Worm (Caenorhabditis elegans) whole organism, L4 larva: ENCODE data around the gene sec-16A.2.

Experiments used
- D1046.2 ChIP-seq: fragments of 200-800 bp; sonication (Bioruptor generic); IDR thresholded peaks from 2 replicates; pipeline ENCODE4 v1.3.6; 2022; ENCODE audit warnings: missing genetic modification characterization, missing compliant biosample characterization
- R02D3.7 ChIP-seq: fragments of 150-350 bp; sonication (generic microtip); optimal IDR thresholded peaks from 3 replicates; lab custom pipeline; 2014; ENCODE audit warnings: missing biosample characterization, missing genetic modification characterization
- T20F7.1 ChIP-seq: fragments of 200-800 bp; sonication (Bioruptor generic); optimal IDR thresholded peaks from 2 replicates; lab custom pipeline; 2018; ENCODE audit warnings: mild to moderate bottlenecking, missing genetic modification characterization, missing compliant biosample characterization
- Y105C5A.15 ChIP-seq: fragments of 200-800 bp; sonication (Bioruptor generic); IDR thresholded peaks from 2 replicates; pipeline ENCODE4 v1.3.6; 2022; ENCODE audit warnings: missing genetic modification characterization, missing compliant biosample characterization
- Y48G9A.11 ChIP-seq: fragments of 200-800 bp; sonication (Bioruptor generic); IDR thresholded peaks from 2 replicates; pipeline ENCODE4 v1.3.6; 2022; ENCODE audit warnings: missing genetic modification reagents, missing genetic modification characterization, missing compliant biosample characterization
- Y75B8A.6 ChIP-seq: fragments of 200-800 bp; sonication (Bioruptor generic); IDR thresholded peaks from 2 replicates; pipeline ENCODE4 v1.3.6; 2022; ENCODE audit warnings: missing genetic modification reagents, missing genetic modification characterization, missing compliant biosample characterization
- ZK337.2 ChIP-seq: fragments of 200-800 bp; sonication (Bioruptor generic); IDR thresholded peaks from 2 replicates; pipeline ENCODE4 v1.3.6; 2022; ENCODE audit warnings: missing genetic modification reagents, missing genetic modification characterization, missing compliant biosample characterization
- aha-1 ChIP-seq: fragments of 150-350 bp; peaks from one replicate; lab custom pipeline; 2014; ENCODE audit warnings: missing biosample characterization, missing genetic modification characterization
- aly-2 ChIP-seq: sonication (generic microtip); optimal IDR thresholded peaks from 2 replicates; lab custom pipeline; 2018; ENCODE audit warnings: missing biosample characterization, missing genetic modification characterization
- ama-1 ChIP-seq: fragments of 150-350 bp; optimal IDR thresholded peaks from 2 replicates; lab custom pipeline; 2014; ENCODE audit warnings: inconsistent platforms, mixed read lengths
- attf-4 ChIP-seq: sonication (generic microtip); optimal IDR thresholded peaks from 3 replicates; lab custom pipeline; 2017; ENCODE audit warnings: missing biosample characterization, missing genetic modification characterization
- ceh-28 ChIP-seq: fragments of 150-350 bp; optimal IDR thresholded peaks from 2 replicates; lab custom pipeline; 2014; ENCODE audit warnings: missing biosample characterization, missing genetic modification reagents, missing genetic modification characterization
- ceh-32 ChIP-seq: sonication (generic microtip); optimal IDR thresholded peaks from 2 replicates; lab custom pipeline; 2016; ENCODE audit warnings: mild to moderate bottlenecking, missing genetic modification characterization, missing compliant biosample characterization; ENCODE audit not compliant: poor library complexity
- ceh-82 ChIP-seq: sonication (generic microtip); optimal IDR thresholded peaks from 2 replicates; lab custom pipeline; 2017; ENCODE audit warnings: missing biosample characterization, missing genetic modification characterization
- cey-2 ChIP-seq: sonication (generic microtip); optimal IDR thresholded peaks from 3 replicates; lab custom pipeline; 2017; ENCODE audit warnings: missing genetic modification characterization, mild to moderate bottlenecking, missing compliant biosample characterization, antibody characterized with exemption, borderline replicate concordance; ENCODE audit not compliant: insufficient read depth
- ctbp-1 ChIP-seq: fragments of 200-800 bp; sonication (Bioruptor generic); IDR thresholded peaks from 2 replicates; pipeline ENCODE4 v1.3.6; 2022; ENCODE audit warnings: missing genetic modification reagents, missing genetic modification characterization, missing compliant biosample characterization
- daf-12 ChIP-seq: fragments of 150-350 bp; optimal IDR thresholded peaks from 2 replicates; lab custom pipeline; 2014; ENCODE audit warnings: missing biosample characterization, missing genetic modification reagents, missing genetic modification characterization
- dmd-6 ChIP-seq: fragments of 200-800 bp; sonication (Bioruptor generic); IDR thresholded peaks from 2 replicates; pipeline ENCODE4 v1.3.6; 2022; ENCODE audit warnings: missing genetic modification reagents, missing genetic modification characterization, missing compliant biosample characterization
- dmd-8 ChIP-seq: fragments of 200-800 bp; sonication (Bioruptor generic); IDR thresholded peaks from 2 replicates; pipeline ENCODE4 v1.3.6; 2022; ENCODE audit warnings: missing genetic modification characterization, missing compliant biosample characterization
- dpl-1 ChIP-seq: fragments of 150-350 bp; optimal IDR thresholded peaks from 2 replicates; lab custom pipeline; 2014; ENCODE audit warnings: missing biosample characterization, missing genetic modification reagents, missing genetic modification characterization
- duxl-1 ChIP-seq: sonication (generic microtip); optimal IDR thresholded peaks from 2 replicates; lab custom pipeline; 2016; ENCODE audit warnings: mild to moderate bottlenecking, missing genetic modification characterization, moderate library complexity, missing compliant biosample characterization; ENCODE audit not compliant: poor library complexity
- dve-1 ChIP-seq: sonication (generic microtip); optimal IDR thresholded peaks from 2 replicates; lab custom pipeline; 2017; ENCODE audit warnings: antibody characterized with exemption, mild to moderate bottlenecking, missing genetic modification characterization, missing compliant biosample characterization; ENCODE audit not compliant: insufficient read depth
- hif-1 ChIP-seq, 2 experiments: sonication (generic microtip); optimal IDR thresholded peaks; 2 replicates each; lab custom pipeline; 2016 to 2017; ENCODE audit warnings: missing compliant biosample characterization in 2 of 2, missing genetic modification characterization in 2 of 2, missing genetic modification reagents in 2 of 2, missing genotype in 2 of 2, mild to moderate bottlenecking in 1 of 2
- hlh-11 ChIP-seq: fragments of 200-800 bp; sonication (Bioruptor generic); optimal IDR thresholded peaks from 2 replicates; lab custom pipeline; 2018; ENCODE audit warnings: mild to moderate bottlenecking, missing genetic modification characterization, missing compliant biosample characterization
- hlh-30 ChIP-seq: sonication (generic microtip); optimal IDR thresholded peaks from 2 replicates; lab custom pipeline; 2017; ENCODE audit warnings: antibody characterized with exemption, mild to moderate bottlenecking, missing genetic modification characterization, missing compliant biosample characterization; ENCODE audit not compliant: insufficient read depth
- hmg-1.1 ChIP-seq: fragments of 200-800 bp; sonication (Bioruptor generic); IDR thresholded peaks from 2 replicates; pipeline ENCODE4 v1.3.6; 2022; ENCODE audit warnings: missing genetic modification reagents, missing genetic modification characterization, missing compliant biosample characterization
- lin-1 ChIP-seq: fragments of 200-800 bp; sonication (Bioruptor generic); IDR thresholded peaks from 2 replicates; pipeline ENCODE4 v1.3.6; 2022; ENCODE audit warnings: missing genetic modification reagents, missing genetic modification characterization, missing compliant biosample characterization
- lin-13 ChIP-seq: fragments of 150-350 bp; optimal IDR thresholded peaks from 2 replicates; lab custom pipeline; 2014; ENCODE audit warnings: missing biosample characterization, missing genetic modification reagents, missing genetic modification characterization
- lin-15B ChIP-seq: fragments of 150-350 bp; sonication (generic microtip); optimal IDR thresholded peaks from 3 replicates; lab custom pipeline; 2014; ENCODE audit warnings: missing biosample characterization, missing genetic modification characterization
- madf-5 ChIP-seq, 2 experiments: fragments of 200-800 bp; sonication (Bioruptor generic); IDR thresholded peaks; 2 replicates each; pipeline ENCODE4 v1.3.6; 2022; ENCODE audit warnings: missing compliant biosample characterization in 2 of 2, missing genetic modification characterization in 2 of 2
- madf-9 ChIP-seq: fragments of 200-800 bp; sonication (Bioruptor generic); conservative IDR thresholded peaks from 2 replicates; pipeline ENCODE4 v1.3.6; 2022; ENCODE audit warnings: missing genetic modification reagents, missing genetic modification characterization, missing compliant biosample characterization
- mdl-1 ChIP-seq, 2 experiments: fragments of 150-350 bp in 1 of 2; sonication (generic microtip) in 1 of 2; optimal IDR thresholded peaks; 2 replicates each; lab custom pipeline; 2014 to 2017; ENCODE audit warnings: missing biosample characterization in 2 of 2, missing genetic modification characterization in 2 of 2
- mep-1 ChIP-seq: fragments of 150-350 bp; sonication (generic microtip); optimal IDR thresholded peaks from 3 replicates; lab custom pipeline; 2014; ENCODE audit warnings: missing biosample characterization, missing genetic modification characterization
- mxl-3 ChIP-seq: fragments of 200-800 bp; sonication (Bioruptor generic); optimal IDR thresholded peaks from 2 replicates; lab custom pipeline; 2018; ENCODE audit warnings: mild to moderate bottlenecking, missing genetic modification characterization, missing compliant biosample characterization
- nhr-11 ChIP-seq: fragments of 150-350 bp; optimal IDR thresholded peaks from 2 replicates; lab custom pipeline; 2014; ENCODE audit warnings: missing biosample characterization, missing genetic modification characterization
- nhr-28 ChIP-seq: fragments of 150-350 bp; optimal IDR thresholded peaks from 2 replicates; lab custom pipeline; 2014; ENCODE audit warnings: missing biosample characterization, missing genetic modification characterization
- nhr-41 ChIP-seq: fragments of 200-800 bp; sonication (Bioruptor generic); IDR thresholded peaks from 2 replicates; pipeline ENCODE4 v1.3.6; 2022; ENCODE audit warnings: missing genetic modification reagents, missing genetic modification characterization, missing compliant biosample characterization
- nhr-42 ChIP-seq: fragments of 200-800 bp; sonication (Bioruptor generic); IDR thresholded peaks from 2 replicates; pipeline ENCODE4 v1.3.6; 2022; ENCODE audit warnings: missing genetic modification characterization, missing compliant biosample characterization
- nhr-48 ChIP-seq: sonication (generic microtip); optimal IDR thresholded peaks from 2 replicates; lab custom pipeline; 2016; ENCODE audit warnings: mild to moderate bottlenecking, missing genetic modification characterization, missing compliant biosample characterization
- nhr-6 ChIP-seq: fragments of 150-350 bp; optimal IDR thresholded peaks from 2 replicates; lab custom pipeline; 2014; ENCODE audit warnings: missing biosample characterization, missing genetic modification characterization
- nhr-76 ChIP-seq: fragments of 150-350 bp; optimal IDR thresholded peaks from 2 replicates; lab custom pipeline; 2014; ENCODE audit warnings: missing biosample characterization, missing genetic modification characterization
- nhr-77 ChIP-seq: fragments of 150-350 bp; optimal IDR thresholded peaks from 2 replicates; lab custom pipeline; 2014; ENCODE audit warnings: missing biosample characterization, missing genetic modification characterization
- pha-4 ChIP-seq, 2 experiments: fragments of 150-350 bp in 1 of 2; fragments of 200-800 bp in 1 of 2; sonication (Bioruptor generic) in 1 of 2; IDR thresholded peaks in 1 of 2; optimal IDR thresholded peaks in 1 of 2; 2 replicates each; pipeline versions ENCODE4 v1.3.6 to Lab custom; 2014 to 2022; ENCODE audit warnings: missing genetic modification characterization in 2 of 2, missing genetic modification reagents in 2 of 2, missing biosample characterization in 1 of 2, missing compliant biosample characterization in 1 of 2
- pqm-1 ChIP-seq: sonication (generic microtip); optimal IDR thresholded peaks from 2 replicates; lab custom pipeline; 2017; ENCODE audit warnings: missing biosample characterization, missing genetic modification characterization
- skn-1 ChIP-seq: fragments of 150-350 bp; optimal IDR thresholded peaks from 2 replicates; lab custom pipeline; 2014; ENCODE audit warnings: missing biosample characterization, missing genetic modification characterization
- snpc-1.2 ChIP-seq: fragments of 200-800 bp; sonication (Bioruptor generic); IDR thresholded peaks from 2 replicates; pipeline ENCODE4 v1.3.6; 2022; ENCODE audit warnings: missing genetic modification reagents, missing genetic modification characterization, missing compliant biosample characterization
- spr-1 ChIP-seq: sonication (generic microtip); optimal IDR thresholded peaks from 2 replicates; lab custom pipeline; 2016; ENCODE audit warnings: mild to moderate bottlenecking, missing genetic modification characterization, missing compliant biosample characterization
- tra-1 ChIP-seq: fragments of 200-800 bp; sonication (Bioruptor generic); IDR thresholded peaks from 2 replicates; pipeline ENCODE4 v1.3.6; 2022; ENCODE audit warnings: missing genetic modification reagents, missing genetic modification characterization, missing compliant biosample characterization
- unc-130 ChIP-seq: sonication (generic microtip); optimal IDR thresholded peaks from 2 replicates; lab custom pipeline; 2016; ENCODE audit warnings: missing genetic modification reagents, missing genetic modification characterization, missing compliant biosample characterization
- unc-39 ChIP-seq: sonication (generic microtip); optimal IDR thresholded peaks from 2 replicates; lab custom pipeline; 2017; ENCODE audit warnings: missing biosample characterization, missing genetic modification characterization
- zip-2 ChIP-seq: fragments of 150-350 bp; optimal IDR thresholded peaks from 2 replicates; lab custom pipeline; 2014; ENCODE audit warnings: missing biosample characterization, missing genetic modification characterization

Gene sec-16A.2

DNA sequence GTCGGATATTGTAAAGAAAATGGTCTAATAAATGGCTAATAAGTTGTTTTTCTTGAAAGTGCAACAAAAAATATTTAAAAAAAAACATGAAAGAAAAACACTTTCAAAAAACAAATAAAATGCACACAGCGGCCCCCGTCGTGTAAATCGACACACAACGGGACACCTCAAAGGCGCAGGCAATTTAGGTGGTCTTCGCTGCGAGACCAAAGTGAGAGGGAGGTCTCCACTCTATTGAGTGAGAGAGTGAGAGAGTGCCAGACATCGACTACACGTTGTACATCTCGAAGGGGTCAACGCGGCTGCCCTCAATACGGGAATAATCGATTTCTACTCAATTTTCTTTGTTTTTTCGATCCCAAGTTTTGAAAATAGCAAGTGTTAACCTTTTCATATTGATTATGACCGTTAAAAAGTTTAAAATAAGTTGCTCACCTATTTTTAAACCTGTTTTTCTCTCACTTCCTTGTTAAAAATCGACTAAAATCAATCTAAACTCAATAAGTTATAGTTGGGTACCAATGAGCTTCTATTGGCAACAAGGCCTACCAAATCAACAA is at the start of gene sec-16A.2:
Gene sec-16A.2 (plus strand): TSS at position 510 of the 560 bp plus-strand sequence.
- TF ChIP-seq madf-5 (GFP tag; IDR thresholded peaks at IDR 0.05; lab: Robert Waterston, UW) (no peak), mep-1 (tag; lab: Kevin White, UChicago) (peak; percentile 85), Y75B8A.6 (GFP tag; lab: Robert Waterston, UW) (no peak), dmd-8 (GFP tag; lab: Robert Waterston, UW) (no peak), unc-39 (no peak), zip-2 (no peak), hlh-11 (tag; lab: Kevin White, UChicago) (peak; percentile 70), nhr-11 (tag; lab: Kevin White, UChicago) (peak; percentile 46), spr-1 (tag; lab: Kevin White, UChicago) (no peak), R02D3.7 (tag; lab: Kevin White, UChicago) (no peak), snpc-1.2 (no peak), hlh-30 (tag; lab: Kevin White, UChicago) (peak; percentile 58), T20F7.1 (GFP tag; lab: Kevin White, UChicago) (no peak), daf-12 (tag; lab: Kevin White, UChicago) (no peak), Y105C5A.15 (GFP tag; lab: Robert Waterston, UW) (no peak), aha-1 (tag; lab: Kevin White, UChicago) (peak; percentile 97), Y48G9A.11 (GFP tag; lab: Robert Waterston, UW) (no peak), nhr-6 (tag; lab: Kevin White, UChicago) (peak; percentile 92), madf-9 (GFP tag; lab: Robert Waterston, UW) (no peak), lin-1 (GFP tag; lab: Robert Waterston, UW) (no peak), pha-4 (GFP tag; IDR thresholded peaks at IDR 0.05; lab: Robert Waterston, UW) (no peak), pha-4 (tag; optimal IDR thresholded peaks at IDR 0.05; lab: Kevin White, UChicago) (peak; percentile 64), mdl-1 (tag; optimal IDR thresholded peaks at IDR 0.05; lab: Kevin White, UChicago) (peak in 1 of 2 experiments; percentile 59), dpl-1 (GFP tag; lab: Kevin White, UChicago) (peak; percentile 47), nhr-76 (tag; lab: Kevin White, UChicago) (no peak), pqm-1 (tag; lab: Kevin White, UChicago) (peak; percentile 37), lin-13 (GFP tag; lab: Kevin White, UChicago) (peak; percentile 77), mxl-3 (GFP tag; lab: Kevin White, UChicago) (peak; percentile 79), ZK337.2 (GFP tag; lab: Robert Waterston, UW) (no peak), nhr-48 (tag; lab: Kevin White, UChicago) (no peak), dmd-6 (GFP tag; lab: Robert Waterston, UW) (peak; percentile 55; the same call in 1 of the 2 replicates), ctbp-1 (peak; percentile 48; the same call in 1 of the 2 replicates), nhr-28 (peak; percentile 62), ceh-28 (tag; lab: Kevin White, UChicago) (no peak), nhr-77 (tag; lab: Kevin White, UChicago) (peak; percentile 67), nhr-42 (0 out of 2 replicates have a peak, but pooled peaks have one; percentile 16), D1046.2 (no peak), dve-1 (peak; percentile 62), tra-1 (GFP tag; lab: Robert Waterston, UW) (no peak), lin-15B (tag; lab: Kevin White, UChicago) (no peak), aly-2 (tag; lab: Kevin White, UChicago) (no peak), skn-1 (no peak), ama-1 (lab: Kevin White, UChicago) (no peak), ceh-32 (no peak), unc-130 (GFP tag; lab: Kevin White, UChicago) (no peak), ceh-82 (tag; lab: Kevin White, UChicago) (no peak), duxl-1 (tag; lab: Kevin White, UChicago) (peak; percentile 24), hmg-1.1 (GFP tag; lab: Robert Waterston, UW) (peak; percentile 79), cey-2 (tag; lab: Kevin White, UChicago) (no peak), hif-1 (tag; optimal IDR thresholded peaks at IDR 0.05; lab: Kevin White, UChicago) (peak in 1 of 2 experiments; percentile 52), nhr-41 (GFP tag; lab: Robert Waterston, UW) (no peak), attf-4 (tag; lab: Kevin White, UChicago) (no peak)
